Fruit fly (Drosophila melanogaster): Measurements from ENCODE around the gene CG7049.
A peak's percentile ranks its signal among the peaks of the same experiment; 100 is the strongest.

Gene CG7049

DNA sequence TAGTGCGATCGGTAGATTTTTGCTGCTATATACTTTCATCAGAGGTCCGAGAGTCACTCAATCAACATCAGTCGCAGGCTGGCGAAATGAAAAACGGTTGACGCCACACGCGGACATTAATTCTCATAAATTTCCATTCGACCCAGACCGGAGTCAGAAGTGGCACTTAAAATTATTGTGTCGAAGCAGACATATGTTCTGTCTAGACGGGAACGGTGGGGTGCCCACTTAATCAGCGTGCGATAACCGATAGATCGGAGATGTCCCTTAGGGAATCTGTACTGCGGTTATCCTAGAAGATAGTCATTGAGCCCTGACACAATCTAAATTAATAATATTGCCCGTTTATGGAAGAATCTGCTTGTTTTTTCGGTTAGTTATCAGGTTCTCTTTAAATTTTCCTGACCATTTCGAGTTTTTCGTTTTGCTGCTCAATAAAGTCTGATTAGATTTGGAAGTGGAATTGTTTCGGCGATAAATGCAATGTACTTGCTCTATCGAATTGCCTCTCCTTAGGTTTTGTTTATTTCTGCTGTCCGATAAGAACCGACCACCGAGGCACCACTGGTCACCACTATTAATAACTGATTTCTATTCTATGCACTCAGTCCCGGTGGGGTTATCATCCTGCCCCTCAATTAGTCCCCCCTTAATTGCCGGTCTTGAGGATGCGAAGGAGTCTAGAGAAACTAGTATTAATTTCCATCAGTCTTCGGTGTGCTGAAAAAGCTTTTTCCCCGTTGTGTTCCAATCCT lies 14.0 kb downstream of the CG7049 start:
- TF ChIP-seq CG7745 (tag; optimal IDR thresholded peaks at IDR 0.05) (peak; percentile 69), ci (GFP tag; IDR thresholded peaks at IDR 0.05) (0 out of 3 replicates have a peak, but pooled peaks have one; percentile 18), Deaf1 (tag; optimal IDR thresholded peaks at IDR 0.05) (no peak), CG10274 (GFP tag; optimal IDR thresholded peaks at IDR 0.05) (no peak), vnd (GFP tag; IDR thresholded peaks at IDR 0.05; ENCODE audit: partially characterized antibody) (0 out of 3 replicates have a peak, but pooled peaks have one; percentile 24), sd (tag; optimal IDR thresholded peaks at IDR 0.05) (peak; percentile 33), CG12236 (GFP tag; optimal IDR thresholded peaks at IDR 0.05) (no peak), insv (GFP tag; optimal IDR thresholded peaks at IDR 0.05) (peak in 1 of 2 experiments; percentile 83), twi (tag; optimal IDR thresholded peaks at IDR 0.05) (peak; percentile 88), exex (tag; optimal IDR thresholded peaks at IDR 0.05) (peak; percentile 82), dysf (GFP tag; IDR thresholded peaks at IDR 0.05) (no peak), mam (GFP tag; optimal IDR thresholded peaks at IDR 0.05) (no peak), chinmo (GFP tag; IDR thresholded peaks at IDR 0.05; ENCODE audit: partially characterized antibody) (0 out of 4 replicates have a peak, but pooled peaks have one; percentile 63), fd64A (GFP tag; optimal IDR thresholded peaks at IDR 0.05) (no peak), sens (GFP tag) (peak; percentile 69), lola (GFP tag; optimal IDR thresholded peaks at IDR 0.05) (peak in 1 of 3 experiments; percentile 1), CG6765 (GFP tag; optimal IDR thresholded peaks at IDR 0.05) (no peak), kni (GFP tag; optimal IDR thresholded peaks at IDR 0.05) (no peak), Ets97D (GFP tag; optimal IDR thresholded peaks at IDR 0.05) (no peak), sug (tag; optimal IDR thresholded peaks at IDR 0.05) (peak; percentile 84), disco-r (GFP tag; optimal IDR thresholded peaks at IDR 0.05) (no peak), Fer3 (tag; optimal IDR thresholded peaks at IDR 0.05) (no peak), GATAe (GFP tag; conservative IDR thresholded peaks at IDR 0.05) (peak; percentile 39; the same call in 1 of the 2 replicates), CG34376 (GFP tag; optimal IDR thresholded peaks at IDR 0.05) (peak; percentile 45), nerfin-2 (GFP tag; IDR thresholded peaks at IDR 0.05; ENCODE audit: partially characterized antibody) (no peak), CG12769 (tag; optimal IDR thresholded peaks at IDR 0.05) (peak; percentile 2), gt (GFP tag; IDR thresholded peaks at IDR 0.05) (no peak), Fer2 (tag; optimal IDR thresholded peaks at IDR 0.05) (no peak), cad (GFP tag; optimal IDR thresholded peaks at IDR 0.05) (no peak), CG18599 (GFP tag; optimal IDR thresholded peaks at IDR 0.05) (no peak), grn (GFP tag; optimal IDR thresholded peaks at IDR 0.05) (peak; percentile 86), ac (GFP tag; optimal IDR thresholded peaks at IDR 0.05) (no peak), CG15073 (GFP tag; optimal IDR thresholded peaks at IDR 0.05) (no peak), zen (tag; optimal IDR thresholded peaks at IDR 0.05) (peak; percentile 79), Med (GFP tag) (peak; percentile 64), mirr (GFP tag; optimal IDR thresholded peaks at IDR 0.05) (peak; percentile 68)

DNA sequence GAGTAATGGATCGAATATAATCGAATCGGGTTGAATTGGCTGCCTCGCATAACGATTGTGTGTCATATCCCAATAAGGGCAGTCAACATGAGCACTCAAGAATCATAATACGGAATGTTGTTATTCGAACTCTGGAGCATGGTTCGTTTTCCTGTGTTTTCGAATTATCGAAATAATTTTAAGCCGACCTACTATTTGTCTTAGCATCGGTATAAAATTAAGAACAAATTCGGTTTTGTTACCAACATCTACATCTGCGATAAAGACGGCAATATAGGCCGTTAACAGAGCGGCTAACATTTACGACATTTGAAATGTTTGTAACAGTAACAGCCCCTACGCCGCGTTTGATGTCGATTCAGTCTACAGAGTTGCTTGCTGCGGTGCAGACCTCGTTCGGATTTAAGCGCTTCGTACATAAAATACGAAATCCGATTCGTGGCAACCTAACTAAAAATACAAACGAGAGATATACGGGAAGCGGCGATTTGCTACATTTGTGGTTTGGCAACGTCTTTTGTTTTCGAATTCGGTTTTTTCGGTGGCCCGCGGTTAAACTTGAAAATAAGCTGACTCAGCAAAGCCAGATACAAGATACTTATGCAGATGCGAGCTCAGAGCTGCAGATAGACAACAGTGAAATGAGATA lies 15.5 kb downstream of the CG7049 start:
- TF ChIP-seq exex (tag; optimal IDR thresholded peaks at IDR 0.05) (peak; percentile 27), MBD-R2 (GFP tag; IDR thresholded peaks at IDR 0.05) (peak; percentile 4; the same call in 1 of the 2 replicates), onecut (GFP tag; IDR thresholded peaks at IDR 0.05) (0 out of 2 replicates have a peak, but pooled peaks have one; percentile 11), fd102C (GFP tag; optimal IDR thresholded peaks at IDR 0.05) (no peak), CG12659 (GFP tag; optimal IDR thresholded peaks at IDR 0.05) (peak; percentile 23), run (tag; optimal IDR thresholded peaks at IDR 0.05) (peak; percentile 72), CG7987 (GFP tag; optimal IDR thresholded peaks at IDR 0.05) (peak; percentile 14), Opbp (GFP tag; IDR thresholded peaks at IDR 0.05; ENCODE audit: partially characterized antibody) (0 out of 3 replicates have a peak, but pooled peaks have one; percentile 37), Nf-YB (GFP tag; optimal IDR thresholded peaks at IDR 0.05) (no peak), Myb (GFP tag; optimal IDR thresholded peaks at IDR 0.05) (no peak), pros (GFP tag; optimal IDR thresholded peaks at IDR 0.05) (peak; percentile 29), Mad (GFP tag; optimal IDR thresholded peaks at IDR 0.05) (no peak), mirr (GFP tag; optimal IDR thresholded peaks at IDR 0.05) (peak; percentile 72), amos (GFP tag; IDR thresholded peaks at IDR 0.05; ENCODE audit: partially characterized antibody) (peak; percentile 43; the same call in 1 of the 2 replicates), Deaf1 (tag; optimal IDR thresholded peaks at IDR 0.05) (peak; percentile 91)
